Fruit fly (Drosophila melanogaster): Measurements from ENCODE around the gene kay.

kay gene

dm6 chr3R:29841293-29841791 is 75.5 kb downstream of the kay start, which contains the start of gene Cad99C:
Gene Cad99C (plus strand): TSS chr3R:29841657.
- TF ChIP-seq bab1 (GFP tag; optimal IDR thresholded peaks at IDR 0.05): no peak
- no peak for TF ChIP-seq CG5204 (GFP tag; optimal IDR thresholded peaks at IDR 0.05)
- no peak for TF ChIP-seq cic (GFP tag; optimal IDR thresholded peaks at IDR 0.05)
- peak; percentile 46 for TF ChIP-seq tj (GFP tag; optimal IDR thresholded peaks at IDR 0.05)
- TF ChIP-seq CG7101 (tag; optimal IDR thresholded peaks at IDR 0.05): no peak
- TF ChIP-seq Crg-1 (GFP tag; optimal IDR thresholded peaks at IDR 0.05): no peak
- TF ChIP-seq Clk (GFP tag; optimal IDR thresholded peaks at IDR 0.05): no peak
- TF ChIP-seq ovo (GFP tag; optimal IDR thresholded peaks at IDR 0.05): peak; percentile 5
- no peak for TF ChIP-seq Hr96 (GFP tag; optimal IDR thresholded peaks at IDR 0.05)

Measured in whole organism, adult.